Worm (Caenorhabditis elegans) whole organism, mixed stage, embryonic: ENCODE results near the gene zmp-3.

Source experiments
- bed-3 ChIP-seq: fragments of 200-800 bp; sonication (Bioruptor generic); optimal IDR thresholded peaks from 3 replicates; lab custom pipeline; 2018; ENCODE audit warnings: mild to moderate bottlenecking, missing genetic modification characterization, moderate library complexity, missing compliant biosample characterization
- blmp-1 ChIP-seq: fragments of 150-350 bp; optimal IDR thresholded peaks from 2 replicates; lab custom pipeline; 2014; ENCODE audit warnings: missing biosample characterization, missing genetic modification characterization
- ceh-39 ChIP-seq: fragments of 150-350 bp; optimal IDR thresholded peaks from 2 replicates; lab custom pipeline; 2014; ENCODE audit warnings: missing biosample characterization, missing genetic modification characterization
- elt-1 ChIP-seq: sonication (generic microtip); optimal IDR thresholded peaks from 2 replicates; lab custom pipeline; 2017; ENCODE audit warnings: missing genetic modification characterization, mild to moderate bottlenecking, missing compliant biosample characterization, antibody characterized with exemption, moderate library complexity, borderline replicate concordance; ENCODE audit not compliant: insufficient read depth
- nhr-12 ChIP-seq: fragments of 150-350 bp; optimal IDR thresholded peaks from 2 replicates; lab custom pipeline; 2014; ENCODE audit warnings: missing biosample characterization, missing genetic modification characterization
- nhr-237 ChIP-seq: fragments of 150-350 bp; optimal IDR thresholded peaks from 2 replicates; lab custom pipeline; 2014; ENCODE audit warnings: missing biosample characterization, missing genetic modification characterization
- pha-4 ChIP-seq: fragments of 150-350 bp; optimal IDR thresholded peaks from 2 replicates; lab custom pipeline; 2018; ENCODE audit warnings: missing biosample characterization, missing genetic modification reagents, missing genetic modification characterization
- unc-120 ChIP-seq: sonication (generic microtip); optimal IDR thresholded peaks from 2 replicates; lab custom pipeline; 2017; ENCODE audit warnings: missing genetic modification characterization, missing compliant biosample characterization; ENCODE audit not compliant: poor library complexity, severe bottlenecking
- unc-39 ChIP-seq: fragments of 150-350 bp; optimal IDR thresholded peaks from 2 replicates; lab custom pipeline; 2014; ENCODE audit warnings: missing biosample characterization, missing genetic modification characterization
- unc-62 ChIP-seq: fragments of 150-350 bp; optimal IDR thresholded peaks from 2 replicates; lab custom pipeline; 2014; ENCODE audit warnings: missing biosample characterization, missing genetic modification reagents, missing genetic modification characterization

ce11 chrV:2857842-2858241 is 51.6 kb downstream of the zmp-3 start, which contains the start of gene srj-55:
- TF ChIP-seq pha-4 (no peak), nhr-12 (tag; lab: Kevin White, UChicago) (no peak), ceh-39 (tag; lab: Kevin White, UChicago) (no peak), bed-3 (GFP tag; lab: Kevin White, UChicago) (no peak), blmp-1 (tag; lab: Kevin White, UChicago) (no peak), unc-39 (tag; lab: Kevin White, UChicago) (no peak), elt-1 (tag; lab: Kevin White, UChicago) (no peak), unc-120 (tag; lab: Kevin White, UChicago) (no peak), unc-62 (GFP tag; lab: Kevin White, UChicago) (no peak), nhr-237 (tag; lab: Kevin White, UChicago) (no peak)
